Fruit fly (Drosophila melanogaster): ENCODE measurements around the gene CG9777.

The CG9777 gene

dm6 chrX:16632135-16632534 lies at the start of gene CG9777:
Gene CG9777 (minus strand): TSS chrX:16632235.
- no peak for TF ChIP-seq CG15710 (tag; optimal IDR thresholded peaks at IDR 0.05)
- TF ChIP-seq EcR (GFP tag; optimal IDR thresholded peaks at IDR 0.05): no peak
- TF ChIP-seq CG17806 (tag; optimal IDR thresholded peaks at IDR 0.05): no peak
- TF ChIP-seq CG8301 (tag; optimal IDR thresholded peaks at IDR 0.05): no peak
- TF ChIP-seq CG14655 (GFP tag; optimal IDR thresholded peaks at IDR 0.05): no peak

dm6 chrX:16678845-16679347 lies 46.9 kb upstream of the CG9777 start, which contains the start of the genes CG13010 and sing:
Gene CG13010 (minus strand): TSS chrX:16678945.
Gene sing (plus strand): TSS chrX:16679297.
- TF ChIP-seq Pif1B (GFP tag; optimal IDR thresholded peaks at IDR 0.05) (no peak), gl (tag; optimal IDR thresholded peaks at IDR 0.05) (no peak), rn (GFP tag; IDR thresholded peaks at IDR 0.05) (no peak), D1 (tag; optimal IDR thresholded peaks at IDR 0.05) (no peak), CG8301 (tag; optimal IDR thresholded peaks at IDR 0.05) (no peak), CG10348 (GFP tag; IDR thresholded peaks at IDR 0.05) (no peak), Pif1A (GFP tag; optimal IDR thresholded peaks at IDR 0.05) (no peak), EcR (GFP tag; optimal IDR thresholded peaks at IDR 0.05) (no peak), CG15710 (tag; optimal IDR thresholded peaks at IDR 0.05) (no peak), fd96Ca (GFP tag; IDR thresholded peaks at IDR 0.05) (no peak), CG4496 (GFP tag; IDR thresholded peaks at IDR 0.05) (no peak), CG9948 (tag; optimal IDR thresholded peaks at IDR 0.05) (no peak)

dm6 chrX:16677163-16677562 lies 45.1 kb upstream of the CG9777 start:
- TF ChIP-seq fd96Ca (GFP tag; IDR thresholded peaks at IDR 0.05) (no peak), CG34367 (tag; optimal IDR thresholded peaks at IDR 0.05) (no peak), CG8159 (tag; optimal IDR thresholded peaks at IDR 0.05) (peak; percentile 18), CG4496 (GFP tag; IDR thresholded peaks at IDR 0.05) (0 out of 3 replicates have a peak, but pooled peaks have one; percentile 14), CG15710 (tag; optimal IDR thresholded peaks at IDR 0.05) (peak; percentile 20), D1 (tag; optimal IDR thresholded peaks at IDR 0.05) (no peak), gl (tag; optimal IDR thresholded peaks at IDR 0.05) (no peak), Snoo (tag; optimal IDR thresholded peaks at IDR 0.05) (peak; percentile 13), CG14655 (GFP tag; optimal IDR thresholded peaks at IDR 0.05) (no peak), CG9948 (tag; optimal IDR thresholded peaks at IDR 0.05) (peak; percentile 25), CG12605 (GFP tag; IDR thresholded peaks at IDR 0.05) (no peak), EcR (GFP tag; optimal IDR thresholded peaks at IDR 0.05) (no peak), CG8301 (tag; optimal IDR thresholded peaks at IDR 0.05) (no peak), rn (GFP tag; IDR thresholded peaks at IDR 0.05) (no peak), CG10348 (GFP tag; IDR thresholded peaks at IDR 0.05) (no peak)

dm6 chrX:16676653-16677052 lies 44.6 kb upstream of the CG9777 start, which contains the start of gene CG13012:
Gene CG13012 (minus strand): TSS chrX:16676753.
- TF ChIP-seq Pif1A (GFP tag; optimal IDR thresholded peaks at IDR 0.05) (no peak), Pif1B (GFP tag; optimal IDR thresholded peaks at IDR 0.05) (no peak), CG12605 (GFP tag; IDR thresholded peaks at IDR 0.05) (no peak), CG9948 (tag; optimal IDR thresholded peaks at IDR 0.05) (no peak)

dm6 chrX:16674538-16674937 lies 42.5 kb upstream of the CG9777 start:
- no peak for TF ChIP-seq Snoo (tag; optimal IDR thresholded peaks at IDR 0.05)

dm6 chrX:16672904-16673303 lies 40.9 kb upstream of the CG9777 start:
- no peak for TF ChIP-seq CG32121 (GFP tag; IDR thresholded peaks at IDR 0.05)
- no peak for TF ChIP-seq CG12605 (GFP tag; IDR thresholded peaks at IDR 0.05)
- TF ChIP-seq CG15710 (tag; optimal IDR thresholded peaks at IDR 0.05): no peak
- no peak for TF ChIP-seq fd96Ca (GFP tag; IDR thresholded peaks at IDR 0.05)
- TF ChIP-seq CG14655 (GFP tag; optimal IDR thresholded peaks at IDR 0.05): no peak
- TF ChIP-seq EcR (GFP tag; optimal IDR thresholded peaks at IDR 0.05): no peak
- no peak for TF ChIP-seq CG13204 (GFP tag; optimal IDR thresholded peaks at IDR 0.05)

dm6 chrX:16670691-16671481 lies 38.9 kb upstream of the CG9777 start:
- TF ChIP-seq CG8301 (tag; optimal IDR thresholded peaks at IDR 0.05): no peak
- peak; percentile 75 for TF ChIP-seq CG13204 (GFP tag; optimal IDR thresholded peaks at IDR 0.05)
- no peak for TF ChIP-seq Pif1B (GFP tag; optimal IDR thresholded peaks at IDR 0.05)
- no peak for TF ChIP-seq Pif1A (GFP tag; optimal IDR thresholded peaks at IDR 0.05)
- no peak for TF ChIP-seq CG10348 (GFP tag; IDR thresholded peaks at IDR 0.05)
- TF ChIP-seq D1 (tag; optimal IDR thresholded peaks at IDR 0.05): no peak
- no peak for TF ChIP-seq Ets98B (GFP tag; IDR thresholded peaks at IDR 0.05)
- no peak for TF ChIP-seq rn (GFP tag; IDR thresholded peaks at IDR 0.05)
- peak; percentile 7 for TF ChIP-seq CG14655 (GFP tag; optimal IDR thresholded peaks at IDR 0.05)
- TF ChIP-seq CG8159 (tag; optimal IDR thresholded peaks at IDR 0.05): no peak
- no peak for TF ChIP-seq fd96Ca (GFP tag; IDR thresholded peaks at IDR 0.05)
- no peak for TF ChIP-seq CG34367 (tag; optimal IDR thresholded peaks at IDR 0.05)
- no peak for TF ChIP-seq CG15710 (tag; optimal IDR thresholded peaks at IDR 0.05)
- TF ChIP-seq CG17806 (tag; optimal IDR thresholded peaks at IDR 0.05): no peak
- TF ChIP-seq CG4496 (GFP tag; IDR thresholded peaks at IDR 0.05): peak; percentile 49; the same call in 1 of the 3 replicates
- TF ChIP-seq CG32121 (GFP tag; IDR thresholded peaks at IDR 0.05): no peak
- no peak for TF ChIP-seq EcR (GFP tag; optimal IDR thresholded peaks at IDR 0.05)
- TF ChIP-seq Snoo (tag; optimal IDR thresholded peaks at IDR 0.05): no peak
- TF ChIP-seq CG12605 (GFP tag; IDR thresholded peaks at IDR 0.05): no peak

All from whole organism, pupa.